Worm (Caenorhabditis elegans) whole organism, mixed stage, embryonic: Measurements from ENCODE around the gene T16G1.4.

ENCODE experiments used
- blmp-1 ChIP-seq: fragments of 150-350 bp; optimal IDR thresholded peaks from 2 replicates; lab custom pipeline; 2014; ENCODE audit warnings: missing biosample characterization, missing genetic modification characterization
- ces-1 ChIP-seq: fragments of 150-350 bp; optimal IDR thresholded peaks from 2 replicates; lab custom pipeline; 2014; ENCODE audit warnings: missing biosample characterization, missing genetic modification reagents, missing genetic modification characterization
- elt-1 ChIP-seq: sonication (generic microtip); optimal IDR thresholded peaks from 2 replicates; lab custom pipeline; 2017; ENCODE audit warnings: missing genetic modification characterization, mild to moderate bottlenecking, missing compliant biosample characterization, antibody characterized with exemption, moderate library complexity, borderline replicate concordance; ENCODE audit not compliant: insufficient read depth
- nhr-28 ChIP-seq: fragments of 150-350 bp; optimal IDR thresholded peaks from 2 replicates; lab custom pipeline; 2014; ENCODE audit warnings: missing biosample characterization, missing genetic modification characterization
- nhr-76 ChIP-seq: sonication (generic microtip); optimal IDR thresholded peaks from 2 replicates; lab custom pipeline; 2017; ENCODE audit warnings: missing biosample characterization, missing genetic modification characterization
- pha-4 ChIP-seq: fragments of 150-350 bp; optimal IDR thresholded peaks from 2 replicates; lab custom pipeline; 2018; ENCODE audit warnings: missing biosample characterization, missing genetic modification reagents, missing genetic modification characterization
- sptf-1 ChIP-seq: sonication (generic microtip); optimal IDR thresholded peaks from 2 replicates; lab custom pipeline; 2017; ENCODE audit warnings: mild to moderate bottlenecking, missing genetic modification characterization, moderate library complexity, missing compliant biosample characterization
- ztf-11 ChIP-seq: fragments of 150-350 bp; optimal IDR thresholded peaks from 2 replicates; lab custom pipeline; 2014; ENCODE audit warnings: missing biosample characterization, missing genetic modification characterization

DNA sequence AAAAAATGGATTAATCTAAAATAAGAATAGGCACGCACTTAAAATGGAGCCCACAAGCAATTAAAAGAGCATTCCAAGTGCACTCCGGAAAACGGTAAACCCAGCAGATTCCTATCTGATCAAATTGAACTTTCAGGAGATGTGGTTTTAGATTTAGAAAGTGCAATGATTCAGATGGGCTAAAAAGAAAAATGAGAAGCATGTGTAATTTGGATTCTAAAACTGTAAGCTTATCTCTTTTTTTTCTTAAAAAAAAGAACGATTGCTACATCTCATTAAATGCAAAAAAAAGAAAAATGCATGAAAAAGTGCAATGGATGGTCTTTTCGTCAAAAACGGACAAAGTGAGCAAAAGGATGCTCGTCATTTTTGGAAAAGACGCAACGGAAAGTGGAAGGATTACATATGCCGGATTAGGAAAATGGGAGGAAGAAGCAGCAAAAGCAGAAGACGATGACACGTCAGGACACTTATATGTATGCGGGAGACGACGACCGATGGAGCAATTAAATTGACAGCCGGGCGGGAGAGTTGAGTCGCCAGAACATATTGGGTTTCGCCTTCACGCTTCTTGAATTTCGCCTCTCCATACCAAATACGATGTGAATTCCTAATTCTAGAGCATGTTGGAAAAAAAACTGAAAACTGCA lies 42.9 kb downstream of the T16G1.4 start:
- no peak for TF ChIP-seq pha-4 (tag; lab: Kevin White, UChicago)
- no peak for TF ChIP-seq nhr-76 (tag; lab: Kevin White, UChicago)
- TF ChIP-seq ztf-11 (tag; lab: Kevin White, UChicago): no peak
- TF ChIP-seq elt-1 (tag; lab: Kevin White, UChicago): no peak
- no peak for TF ChIP-seq blmp-1
- no peak for TF ChIP-seq sptf-1 (tag; lab: Kevin White, UChicago)
- TF ChIP-seq nhr-28 (tag; lab: Kevin White, UChicago): no peak
- peak; percentile 58 for TF ChIP-seq ces-1
